Worm (Caenorhabditis elegans) whole organism, dauer: ENCODE data around the gene ZC404.1.

Source experiments
- unc-62 ChIP-seq: sonication (generic microtip); optimal IDR thresholded peaks from 2 replicates; lab custom pipeline; 2017; ENCODE audit warnings: missing biosample characterization, missing genetic modification reagents, missing genetic modification characterization

ZC404.1 gene

DNA sequence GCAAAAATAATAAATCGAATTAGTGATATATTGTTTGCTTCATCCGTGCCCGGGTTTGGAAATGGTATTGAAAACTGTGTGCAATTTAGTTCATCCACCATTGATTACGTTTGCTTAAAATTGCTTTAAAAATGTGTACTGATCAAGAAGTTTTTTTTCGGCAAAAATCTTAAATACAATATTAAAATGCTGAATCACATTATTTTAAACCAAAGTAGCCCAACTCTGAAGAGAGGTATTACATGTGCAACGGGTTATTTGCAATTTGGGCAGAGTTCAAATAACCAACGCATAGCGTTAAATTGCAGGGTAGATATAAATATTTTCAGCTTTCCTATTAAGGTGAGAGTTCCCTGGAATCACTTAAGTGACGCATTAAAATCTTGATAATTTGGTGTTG is 23.2 kb downstream of the ZC404.1 start, which contains the start of gene dmsr-14:
Gene dmsr-14, minus strand, starts transcription at position 101 of the 400 bp plus-strand sequence.
- TF ChIP-seq unc-62 (GFP tag; lab: Kevin White, UChicago): no peak

DNA sequence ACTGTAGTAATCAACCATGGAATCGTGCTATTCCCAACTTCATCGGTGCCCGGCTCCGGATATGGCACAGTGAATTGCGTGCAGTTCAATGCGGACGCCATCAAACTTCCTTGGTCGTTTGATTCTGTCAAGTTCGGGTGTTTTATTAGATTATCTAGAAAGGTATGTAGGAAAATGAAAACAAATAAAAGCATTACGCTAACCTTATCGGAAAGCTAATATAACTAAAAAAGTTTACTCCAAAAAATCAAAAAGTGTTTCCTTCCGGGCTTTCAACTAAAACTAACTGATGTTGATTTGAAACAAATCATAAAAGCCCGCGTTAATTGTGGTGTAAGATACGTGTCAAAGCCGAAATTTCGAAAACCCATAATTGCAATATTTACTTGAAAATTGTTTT is 25.8 kb downstream of the ZC404.1 start, which contains the start of gene dmsr-13:
Gene dmsr-13, minus strand, starts transcription at position 101 of the 400 bp plus-strand sequence.
- no peak for TF ChIP-seq unc-62 (GFP tag; lab: Kevin White, UChicago)

DNA sequence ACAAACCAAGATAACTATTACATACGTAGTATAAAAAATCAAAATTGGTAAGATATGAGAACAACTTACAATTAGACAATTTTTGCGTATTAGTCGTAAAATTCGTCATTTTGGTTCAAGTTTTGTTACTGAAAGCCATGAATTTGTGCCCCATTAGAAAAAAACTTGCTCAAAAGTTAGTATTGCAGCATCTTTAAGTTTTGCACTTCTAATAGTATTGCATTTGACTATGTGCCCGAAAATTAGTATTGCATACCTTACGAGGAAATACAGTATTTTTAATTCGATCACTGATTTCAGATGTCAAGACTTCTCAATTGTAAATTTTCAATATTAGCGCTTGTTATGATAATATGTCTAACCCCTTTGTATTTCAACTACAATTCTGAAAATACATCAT is 27.5 kb downstream of the ZC404.1 start, which contains the start of gene T15B7.8:
Gene T15B7.8, plus strand, starts transcription at position 301 of the 400 bp plus-strand sequence.
- TF ChIP-seq unc-62 (GFP tag; lab: Kevin White, UChicago): no peak

DNA sequence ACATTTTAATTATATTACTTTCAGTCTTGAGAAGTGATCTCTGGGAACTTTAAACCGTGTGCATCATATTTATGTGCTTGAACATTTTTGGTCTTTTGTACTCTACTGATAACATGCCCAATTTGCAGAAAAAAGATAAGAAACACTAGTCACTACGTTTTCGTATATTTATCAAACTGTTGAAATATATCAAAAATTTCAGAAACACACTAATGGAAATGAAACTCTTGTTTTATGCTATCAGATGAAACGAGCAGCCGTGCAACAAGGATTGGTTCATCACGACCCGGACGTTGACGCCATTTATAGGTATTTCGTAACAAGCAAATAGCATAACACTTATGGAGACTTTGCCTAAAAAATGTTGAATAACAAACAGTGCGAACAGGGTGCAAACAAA is 29.4 kb downstream of the ZC404.1 start:
- TF ChIP-seq unc-62 (GFP tag; lab: Kevin White, UChicago): no peak

DNA sequence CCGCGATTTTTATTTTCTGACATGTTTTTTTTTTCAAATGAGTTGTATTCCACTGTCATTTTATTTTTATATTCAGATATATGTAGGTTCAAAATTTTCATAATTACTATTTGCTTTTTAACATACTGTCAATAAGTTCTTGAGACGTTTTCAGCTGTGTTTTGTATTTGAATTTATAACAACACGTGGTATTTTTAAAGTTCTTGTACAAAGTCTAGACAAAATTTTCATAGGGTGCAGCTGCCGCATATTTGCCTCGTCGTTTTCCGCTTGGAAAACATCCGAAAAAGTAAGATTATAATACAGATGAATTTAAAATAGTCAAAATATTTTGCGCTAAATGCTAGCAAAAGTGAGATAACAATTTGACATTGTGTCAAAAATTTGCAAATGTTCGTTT is 34.8 kb downstream of the ZC404.1 start, which contains the start of gene dmsr-15:
Gene dmsr-15, minus strand, starts transcription at position 101 of the 400 bp plus-strand sequence.
- TF ChIP-seq unc-62 (GFP tag; lab: Kevin White, UChicago): no peak

DNA sequence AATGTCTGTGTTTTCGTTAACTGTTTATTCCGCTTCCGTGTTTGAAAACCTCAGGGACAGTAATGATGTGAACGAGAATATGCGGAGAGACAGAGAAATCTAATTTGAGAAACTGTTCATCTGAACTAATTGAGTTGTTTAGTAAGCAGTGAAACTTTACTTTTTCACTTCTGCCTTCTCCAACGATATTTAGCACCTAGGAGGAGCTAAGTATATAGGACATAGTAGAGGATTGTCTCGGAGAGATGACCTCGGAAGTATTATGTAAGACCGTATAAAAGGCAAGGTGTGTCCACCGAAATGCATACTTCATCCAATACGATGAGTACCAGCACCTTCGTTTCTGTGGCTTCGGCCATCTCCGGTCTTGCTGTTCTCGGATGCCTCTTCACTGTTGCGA is 35.4 kb downstream of the ZC404.1 start, which contains the start of gene col-141:
Gene col-141, plus strand, starts transcription at position 301 of the 400 bp plus-strand sequence.
- no peak for TF ChIP-seq unc-62 (GFP tag; lab: Kevin White, UChicago)

DNA sequence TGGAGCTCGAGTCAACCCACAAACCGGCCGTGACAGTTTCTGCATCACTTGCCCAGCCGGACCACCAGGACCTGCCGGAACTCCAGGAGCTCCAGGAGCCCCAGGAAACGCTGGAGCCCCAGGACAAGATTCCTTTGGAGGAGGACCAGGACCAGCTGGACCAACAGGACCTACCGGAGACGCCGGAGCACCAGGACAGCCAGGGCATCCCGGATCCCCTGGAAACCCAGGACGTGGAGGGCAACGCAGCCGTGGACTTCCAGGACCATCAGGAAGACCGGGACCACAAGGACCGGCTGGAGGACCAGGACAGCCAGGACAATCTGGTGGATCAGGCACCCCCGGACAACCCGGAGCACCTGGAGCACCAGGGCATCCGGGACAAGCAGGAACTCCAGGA is 36.1 kb downstream of the ZC404.1 start:
- TF ChIP-seq unc-62 (GFP tag; lab: Kevin White, UChicago): no peak

DNA sequence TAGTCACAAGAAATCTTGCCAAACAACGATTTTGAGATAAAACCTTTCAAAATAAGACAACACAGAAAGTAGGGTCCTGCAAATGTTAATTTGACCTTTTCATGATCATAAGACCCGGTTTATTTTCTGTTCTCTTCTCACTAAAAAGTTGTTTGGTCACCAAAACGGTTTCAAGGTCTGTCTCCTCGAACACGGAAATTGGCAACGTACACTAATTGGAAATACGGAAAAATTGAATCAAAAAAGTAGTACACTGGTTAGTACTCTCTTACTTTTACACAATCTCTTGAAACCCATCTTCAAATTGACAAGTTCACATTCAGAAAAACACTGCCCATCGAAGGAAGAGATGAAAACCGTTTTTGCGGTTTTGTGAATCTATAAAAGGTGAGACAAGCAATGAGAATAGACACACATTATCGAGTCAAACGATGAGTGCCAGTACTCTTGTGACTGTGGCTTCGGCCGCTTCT is 36.8 kb downstream of the ZC404.1 start, which contains the start of gene col-142:
Gene col-142, plus strand, starts transcription at position 423 of the 473 bp plus-strand sequence.
- no peak for TF ChIP-seq unc-62 (GFP tag; lab: Kevin White, UChicago)

DNA sequence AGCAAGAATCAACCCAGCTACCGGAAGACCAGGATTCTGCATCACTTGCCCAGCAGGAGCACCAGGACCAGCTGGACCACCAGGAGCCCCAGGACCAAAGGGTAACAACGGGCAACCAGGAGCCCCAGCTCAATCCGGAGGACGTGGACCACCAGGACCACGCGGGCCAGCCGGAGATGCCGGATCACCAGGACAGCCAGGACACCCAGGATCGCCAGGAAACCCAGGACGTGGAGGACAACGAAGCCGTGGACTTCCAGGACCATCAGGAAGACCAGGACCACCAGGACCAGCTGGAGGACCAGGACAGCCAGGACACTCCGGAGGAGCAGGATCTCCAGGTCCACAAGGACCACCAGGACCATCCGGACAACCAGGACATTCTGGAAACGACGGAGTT is 37.5 kb downstream of the ZC404.1 start:
- TF ChIP-seq unc-62 (GFP tag; lab: Kevin White, UChicago): no peak

DNA sequence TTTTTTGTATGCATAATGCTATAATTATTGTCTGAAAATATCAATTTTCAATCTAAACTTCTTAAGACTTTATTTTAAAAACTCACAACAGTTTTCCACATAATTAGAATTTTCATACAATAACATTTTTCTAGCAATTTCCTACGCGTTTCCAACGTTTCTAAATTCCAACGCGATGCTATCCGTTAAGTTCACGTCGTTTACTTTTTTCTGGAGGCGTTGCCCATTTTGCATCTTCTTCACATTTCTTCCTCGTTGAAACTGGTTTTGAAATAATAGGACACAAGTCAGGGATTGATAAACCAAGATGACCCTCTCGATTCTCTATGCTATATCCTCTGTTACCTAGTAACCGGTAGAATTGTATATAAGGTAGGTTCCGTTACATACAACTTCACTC is 41.3 kb downstream of the ZC404.1 start, which contains the start of the genes T15B7.14 and col-143:
Gene T15B7.14, minus strand, starts transcription at position 101 of the 400 bp plus-strand sequence.
Gene col-143, plus strand, starts transcription at position 394 of the 400 bp plus-strand sequence.
- TF ChIP-seq unc-62 (GFP tag; lab: Kevin White, UChicago): no peak

DNA sequence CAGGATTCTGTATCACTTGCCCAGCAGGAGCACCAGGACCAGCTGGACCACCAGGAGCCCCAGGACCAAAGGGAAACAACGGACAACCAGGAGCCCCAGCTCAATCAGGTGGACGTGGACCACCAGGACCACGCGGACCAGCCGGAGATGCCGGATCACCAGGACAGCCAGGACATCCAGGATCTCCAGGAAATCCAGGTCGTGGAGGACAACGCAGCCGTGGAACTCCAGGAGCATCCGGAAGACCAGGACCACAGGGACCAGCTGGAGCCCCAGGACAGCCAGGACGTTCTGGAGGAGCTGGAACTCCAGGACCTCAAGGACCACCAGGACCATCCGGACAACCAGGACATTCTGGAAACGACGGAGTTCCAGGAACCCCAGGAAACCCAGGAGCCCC is 42.0 kb downstream of the ZC404.1 start:
- no peak for TF ChIP-seq unc-62 (GFP tag; lab: Kevin White, UChicago)

DNA sequence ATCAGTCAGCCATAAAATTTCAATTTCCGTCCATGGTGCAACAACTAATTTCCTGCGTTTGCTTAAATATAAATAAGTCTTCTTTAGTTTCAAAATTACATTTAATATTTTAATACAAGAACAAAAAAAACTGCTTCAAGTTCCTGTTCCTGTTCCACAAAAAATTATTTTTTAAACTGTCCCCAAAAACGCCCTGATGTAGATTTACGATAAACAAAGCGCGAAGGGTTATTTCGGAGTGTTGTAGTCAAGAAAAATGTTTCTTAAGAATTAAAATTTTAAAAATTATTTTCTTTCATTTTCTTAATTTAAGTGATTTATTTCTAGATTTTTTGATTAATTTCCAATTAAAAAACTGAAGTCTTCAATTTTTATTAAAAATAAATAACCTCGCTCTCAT is 44.6 kb downstream of the ZC404.1 start, which contains the start of gene T15B7.15:
Gene T15B7.15, minus strand, starts transcription at position 67 of the 400 bp plus-strand sequence.
- no peak for TF ChIP-seq unc-62 (GFP tag; lab: Kevin White, UChicago)

DNA sequence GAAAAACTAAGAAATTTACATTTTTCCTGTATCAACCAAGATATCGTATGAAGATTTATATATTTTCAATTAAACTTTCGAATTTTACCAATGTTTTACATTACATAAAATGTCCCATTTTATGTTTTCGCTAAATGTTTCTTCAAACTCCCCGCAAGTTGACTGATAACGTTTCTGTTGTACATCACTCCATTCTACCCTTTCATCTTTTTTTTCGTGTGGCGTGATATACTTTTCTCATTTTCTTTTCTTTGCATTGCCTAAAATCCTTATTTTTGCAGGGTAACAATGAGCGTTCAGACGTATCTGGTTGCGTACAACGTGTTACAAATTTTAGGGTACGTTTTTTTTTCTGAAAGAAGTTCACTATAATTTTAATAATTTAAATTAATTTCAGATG is 45.0 kb downstream of the ZC404.1 start, which contains the start of gene hpo-8:
Gene hpo-8, plus strand, starts transcription at position 282 of the 400 bp plus-strand sequence.
- no peak for TF ChIP-seq unc-62 (GFP tag; lab: Kevin White, UChicago)

DNA sequence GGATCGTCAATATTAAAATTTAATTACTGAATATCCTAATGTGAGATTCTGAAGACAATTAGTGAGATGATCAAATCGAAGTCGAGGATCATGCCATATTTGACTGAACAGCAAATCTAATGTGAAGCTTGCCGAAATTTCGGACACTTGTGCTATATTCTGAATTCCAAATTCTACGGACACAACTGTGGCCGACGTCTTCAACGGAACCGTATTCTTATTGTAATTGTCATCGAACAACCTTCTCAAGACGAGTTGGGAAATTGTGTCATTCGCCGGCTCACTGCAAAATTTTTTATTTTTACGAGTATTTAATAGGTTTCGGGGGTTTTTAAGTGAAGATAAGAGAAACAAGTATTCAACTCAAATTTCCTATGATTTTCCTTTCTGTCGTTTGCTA is 48.4 kb downstream of the ZC404.1 start, which contains the start of gene T15B7.1:
Gene T15B7.1, plus strand, starts transcription at position 301 of the 400 bp plus-strand sequence.
- TF ChIP-seq unc-62 (GFP tag; lab: Kevin White, UChicago): no peak
